Worm (Caenorhabditis elegans) whole organism, L4 larva: ENCODE results near the gene dgk-2.

ENCODE experiments used
- D1046.2 ChIP-seq: fragments of 200-800 bp; sonication (Bioruptor generic); IDR thresholded peaks from 2 replicates; pipeline ENCODE4 v1.3.6; 2022; ENCODE audit warnings: missing genetic modification characterization, missing compliant biosample characterization
- F10B5.3 ChIP-seq: sonication (generic microtip); optimal IDR thresholded peaks from 2 replicates; lab custom pipeline; 2016; ENCODE audit warnings: mild to moderate bottlenecking, missing genetic modification characterization, missing compliant biosample characterization
- F26F4.8 ChIP-seq: fragments of 200-800 bp; sonication (Bioruptor generic); conservative IDR thresholded peaks from 2 replicates; pipeline ENCODE4 v1.3.6; 2022; ENCODE audit warnings: missing genetic modification characterization, missing compliant biosample characterization
- F37D6.2 ChIP-seq: sonication (generic microtip); optimal IDR thresholded peaks from 2 replicates; lab custom pipeline; 2016; ENCODE audit warnings: mild to moderate bottlenecking, missing genetic modification characterization, missing compliant biosample characterization
- F44E2.7 ChIP-seq: fragments of 200-800 bp; sonication (Bioruptor generic); IDR thresholded peaks from 2 replicates; pipeline ENCODE4 v2.1.2; 2022; ENCODE audit warnings: missing genetic modification characterization, missing compliant biosample characterization
- T20F7.1 ChIP-seq: fragments of 200-800 bp; sonication (Bioruptor generic); optimal IDR thresholded peaks from 2 replicates; lab custom pipeline; 2018; ENCODE audit warnings: mild to moderate bottlenecking, missing genetic modification characterization, missing compliant biosample characterization
- ZK337.2 ChIP-seq: fragments of 200-800 bp; sonication (Bioruptor generic); IDR thresholded peaks from 2 replicates; pipeline ENCODE4 v1.3.6; 2022; ENCODE audit warnings: missing genetic modification reagents, missing genetic modification characterization, missing compliant biosample characterization
- aha-1 ChIP-seq: fragments of 150-350 bp; peaks from one replicate; lab custom pipeline; 2014; ENCODE audit warnings: missing biosample characterization, missing genetic modification characterization
- ceh-20 ChIP-seq: fragments of 200-800 bp; sonication (Bioruptor generic); IDR thresholded peaks from 2 replicates; pipeline ENCODE4 v1.3.6; 2022; ENCODE audit warnings: missing genetic modification reagents, missing genetic modification characterization, missing compliant biosample characterization
- ceh-28 ChIP-seq: fragments of 150-350 bp; optimal IDR thresholded peaks from 2 replicates; lab custom pipeline; 2014; ENCODE audit warnings: missing biosample characterization, missing genetic modification reagents, missing genetic modification characterization
- ceh-82 ChIP-seq: sonication (generic microtip); optimal IDR thresholded peaks from 2 replicates; lab custom pipeline; 2017; ENCODE audit warnings: missing biosample characterization, missing genetic modification characterization
- cey-2 ChIP-seq: sonication (generic microtip); optimal IDR thresholded peaks from 3 replicates; lab custom pipeline; 2017; ENCODE audit warnings: missing genetic modification characterization, mild to moderate bottlenecking, missing compliant biosample characterization, antibody characterized with exemption, borderline replicate concordance; ENCODE audit not compliant: insufficient read depth
- daf-19 ChIP-seq: fragments of 200-800 bp; sonication (Bioruptor generic); conservative IDR thresholded peaks from 2 replicates; pipeline ENCODE4 v1.3.6; 2022; ENCODE audit warnings: missing genetic modification characterization, missing compliant biosample characterization
- dmd-6 ChIP-seq: fragments of 200-800 bp; sonication (Bioruptor generic); IDR thresholded peaks from 2 replicates; pipeline ENCODE4 v1.3.6; 2022; ENCODE audit warnings: missing genetic modification reagents, missing genetic modification characterization, missing compliant biosample characterization
- dpl-1 ChIP-seq: fragments of 150-350 bp; optimal IDR thresholded peaks from 2 replicates; lab custom pipeline; 2014; ENCODE audit warnings: missing biosample characterization, missing genetic modification reagents, missing genetic modification characterization
- dve-1 ChIP-seq: sonication (generic microtip); optimal IDR thresholded peaks from 2 replicates; lab custom pipeline; 2017; ENCODE audit warnings: antibody characterized with exemption, mild to moderate bottlenecking, missing genetic modification characterization, missing compliant biosample characterization; ENCODE audit not compliant: insufficient read depth
- egl-27 ChIP-seq: sonication (generic microtip); optimal IDR thresholded peaks from 3 replicates; lab custom pipeline; 2017; ENCODE audit warnings: missing biosample characterization, missing genetic modification reagents, missing genetic modification characterization
- hif-1 ChIP-seq, 2 experiments: sonication (generic microtip); optimal IDR thresholded peaks; 2 replicates each; lab custom pipeline; 2016 to 2017; ENCODE audit warnings: missing compliant biosample characterization in 2 of 2, missing genetic modification characterization in 2 of 2, missing genetic modification reagents in 2 of 2, missing genotype in 2 of 2, mild to moderate bottlenecking in 1 of 2
- hlh-11 ChIP-seq: fragments of 200-800 bp; sonication (Bioruptor generic); optimal IDR thresholded peaks from 2 replicates; lab custom pipeline; 2018; ENCODE audit warnings: mild to moderate bottlenecking, missing genetic modification characterization, missing compliant biosample characterization
- hmg-1.1 ChIP-seq: fragments of 200-800 bp; sonication (Bioruptor generic); IDR thresholded peaks from 2 replicates; pipeline ENCODE4 v1.3.6; 2022; ENCODE audit warnings: missing genetic modification reagents, missing genetic modification characterization, missing compliant biosample characterization
- jun-1 ChIP-seq: fragments of 150-350 bp; optimal IDR thresholded peaks from 2 replicates; lab custom pipeline; 2014; ENCODE audit warnings: missing biosample characterization, missing genetic modification reagents, missing genetic modification characterization
- lin-13 ChIP-seq: fragments of 150-350 bp; optimal IDR thresholded peaks from 2 replicates; lab custom pipeline; 2014; ENCODE audit warnings: missing biosample characterization, missing genetic modification reagents, missing genetic modification characterization
- lin-38 ChIP-seq: fragments of 200-800 bp; sonication (Bioruptor generic); IDR thresholded peaks from 2 replicates; pipeline ENCODE4 v1.3.6; 2022; ENCODE audit warnings: missing genetic modification reagents, missing genetic modification characterization, missing compliant biosample characterization
- lin-39 ChIP-seq: fragments of 150-350 bp; optimal IDR thresholded peaks from 2 replicates; lab custom pipeline; 2014; ENCODE audit warnings: missing biosample characterization, missing genetic modification reagents, missing genetic modification characterization
- mdt-29 ChIP-seq: fragments of 200-800 bp; sonication (Bioruptor generic); IDR thresholded peaks from 2 replicates; pipeline ENCODE4 v1.3.6; 2022; ENCODE audit warnings: missing genetic modification reagents, missing genetic modification characterization, missing compliant biosample characterization
- mep-1 ChIP-seq: fragments of 150-350 bp; sonication (generic microtip); optimal IDR thresholded peaks from 3 replicates; lab custom pipeline; 2014; ENCODE audit warnings: missing biosample characterization, missing genetic modification characterization
- mxl-2 ChIP-seq: fragments of 200-800 bp; sonication (Bioruptor generic); conservative IDR thresholded peaks from 2 replicates; pipeline ENCODE4 v1.3.6; 2022; ENCODE audit warnings: missing genetic modification reagents, missing genetic modification characterization, missing compliant biosample characterization
- mxl-3 ChIP-seq: fragments of 200-800 bp; sonication (Bioruptor generic); optimal IDR thresholded peaks from 2 replicates; lab custom pipeline; 2018; ENCODE audit warnings: mild to moderate bottlenecking, missing genetic modification characterization, missing compliant biosample characterization
- nhr-11 ChIP-seq: fragments of 150-350 bp; optimal IDR thresholded peaks from 2 replicates; lab custom pipeline; 2014; ENCODE audit warnings: missing biosample characterization, missing genetic modification characterization
- nhr-111 ChIP-seq: fragments of 200-800 bp; sonication (Bioruptor generic); optimal IDR thresholded peaks from 2 replicates; lab custom pipeline; 2018; ENCODE audit warnings: mild to moderate bottlenecking, missing genetic modification characterization, missing compliant biosample characterization
- nhr-6 ChIP-seq: fragments of 150-350 bp; optimal IDR thresholded peaks from 2 replicates; lab custom pipeline; 2014; ENCODE audit warnings: missing biosample characterization, missing genetic modification characterization
- nhr-76 ChIP-seq: fragments of 150-350 bp; optimal IDR thresholded peaks from 2 replicates; lab custom pipeline; 2014; ENCODE audit warnings: missing biosample characterization, missing genetic modification characterization
- nhr-77 ChIP-seq: fragments of 150-350 bp; optimal IDR thresholded peaks from 2 replicates; lab custom pipeline; 2014; ENCODE audit warnings: missing biosample characterization, missing genetic modification characterization
- php-3 ChIP-seq: fragments of 200-800 bp; sonication (Bioruptor generic); IDR thresholded peaks from 2 replicates; pipeline ENCODE4 v1.3.6; 2022; ENCODE audit warnings: missing genetic modification reagents, missing genetic modification characterization, missing compliant biosample characterization
- pqm-1 ChIP-seq: sonication (generic microtip); optimal IDR thresholded peaks from 2 replicates; lab custom pipeline; 2017; ENCODE audit warnings: missing biosample characterization, missing genetic modification characterization
- saeg-2 ChIP-seq: fragments of 200-800 bp; sonication (Bioruptor generic); IDR thresholded peaks from 2 replicates; pipeline ENCODE4 v1.3.6; 2022; ENCODE audit warnings: missing genetic modification reagents, missing genetic modification characterization, missing compliant biosample characterization
- sdz-12 ChIP-seq: fragments of 200-800 bp; sonication (Bioruptor generic); optimal IDR thresholded peaks from 2 replicates; lab custom pipeline; 2018; ENCODE audit warnings: mild to moderate bottlenecking, missing genetic modification characterization, missing compliant biosample characterization
- skn-1 ChIP-seq: fragments of 150-350 bp; optimal IDR thresholded peaks from 2 replicates; lab custom pipeline; 2014; ENCODE audit warnings: missing biosample characterization, missing genetic modification characterization
- snpc-1.2 ChIP-seq: fragments of 200-800 bp; sonication (Bioruptor generic); IDR thresholded peaks from 2 replicates; pipeline ENCODE4 v1.3.6; 2022; ENCODE audit warnings: missing genetic modification reagents, missing genetic modification characterization, missing compliant biosample characterization
- spr-1 ChIP-seq: sonication (generic microtip); optimal IDR thresholded peaks from 2 replicates; lab custom pipeline; 2016; ENCODE audit warnings: mild to moderate bottlenecking, missing genetic modification characterization, missing compliant biosample characterization
- spr-3 ChIP-seq: fragments of 200-800 bp; sonication (Bioruptor generic); optimal IDR thresholded peaks from 2 replicates; lab custom pipeline; 2018; ENCODE audit warnings: mild to moderate bottlenecking, missing genetic modification characterization, missing compliant biosample characterization
- tra-1 ChIP-seq: fragments of 200-800 bp; sonication (Bioruptor generic); IDR thresholded peaks from 2 replicates; pipeline ENCODE4 v1.3.6; 2022; ENCODE audit warnings: missing genetic modification reagents, missing genetic modification characterization, missing compliant biosample characterization
- unc-39 ChIP-seq: sonication (generic microtip); optimal IDR thresholded peaks from 2 replicates; lab custom pipeline; 2017; ENCODE audit warnings: missing biosample characterization, missing genetic modification characterization
- zag-1 ChIP-seq: fragments of 150-350 bp; optimal IDR thresholded peaks from 2 replicates; lab custom pipeline; 2014; ENCODE audit warnings: missing biosample characterization, missing genetic modification characterization
- zfp-2 ChIP-seq: sonication (generic microtip); optimal IDR thresholded peaks from 2 replicates; lab custom pipeline; 2016; ENCODE audit warnings: mild to moderate bottlenecking, missing genetic modification characterization, missing compliant biosample characterization
- zip-11 ChIP-seq: fragments of 200-800 bp; sonication (Bioruptor generic); IDR thresholded peaks from 2 replicates; pipeline ENCODE4 v1.3.6; 2022; ENCODE audit warnings: missing genetic modification characterization, missing compliant biosample characterization

The dgk-2 gene

ce11 chrX:4532160-4532741, 28.1 kb upstream of the dgk-2 start, which contains the start of gene nhr-35 (continued):
- TF ChIP-seq aha-1 (tag; lab: Kevin White, UChicago) (peak; percentile 0), nhr-77 (tag; lab: Kevin White, UChicago) (peak; percentile 80), spr-1 (tag; lab: Kevin White, UChicago) (no peak), daf-19 (GFP tag; lab: Robert Waterston, UW) (0 out of 2 replicates have a peak, but pooled peaks have one; percentile 9), T20F7.1 (GFP tag; lab: Kevin White, UChicago) (peak; percentile 79), mdt-29 (peak; percentile 73; the same call in 1 of the 2 replicates), D1046.2 (GFP tag; lab: Robert Waterston, UW) (no peak), lin-38 (GFP tag; lab: Robert Waterston, UW) (peak; percentile 36; the same call in 1 of the 2 replicates), tra-1 (GFP tag; lab: Robert Waterston, UW) (peak; percentile 93), hif-1 (tag; optimal IDR thresholded peaks at IDR 0.05; lab: Kevin White, UChicago) (peak in 1 of 2 experiments; percentile 68), dpl-1 (GFP tag; lab: Kevin White, UChicago) (peak; percentile 9), mep-1 (tag; lab: Kevin White, UChicago) (peak; percentile 73), dmd-6 (peak; percentile 100), unc-39 (tag; lab: Kevin White, UChicago) (no peak), ZK337.2 (GFP tag; lab: Robert Waterston, UW) (no peak), zag-1 (no peak), F10B5.3 (tag; lab: Kevin White, UChicago) (no peak), hlh-11 (tag; lab: Kevin White, UChicago) (peak; percentile 98), egl-27 (tag; lab: Kevin White, UChicago) (no peak), nhr-6 (tag; lab: Kevin White, UChicago) (no peak), cey-2 (tag; lab: Kevin White, UChicago) (peak; percentile 28), F44E2.7 (GFP tag; lab: Robert Waterston, UW) (no peak), skn-1 (tag; lab: Kevin White, UChicago) (peak; percentile 1), zfp-2 (tag; lab: Kevin White, UChicago) (no peak), jun-1 (tag; lab: Kevin White, UChicago) (peak; percentile 29), ceh-20 (peak; percentile 72; the same call in 1 of the 2 replicates), hmg-1.1 (GFP tag; lab: Robert Waterston, UW) (peak; percentile 64), dve-1 (tag; lab: Kevin White, UChicago) (peak; percentile 94), pqm-1 (tag; lab: Kevin White, UChicago) (peak; percentile 91), saeg-2 (GFP tag; lab: Robert Waterston, UW) (peak; percentile 75), nhr-111 (GFP tag; lab: Kevin White, UChicago) (no peak)

ce11 chrX:4530426-4531044, 26.3 kb upstream of the dgk-2 start:
- no peak for TF ChIP-seq ceh-28 (tag; lab: Kevin White, UChicago)
- TF ChIP-seq dmd-6, result peak; percentile 84
- no peak for TF ChIP-seq nhr-11 (tag; lab: Kevin White, UChicago)
- TF ChIP-seq ceh-82, result no peak
- TF ChIP-seq nhr-76 (tag; lab: Kevin White, UChicago), result no peak
- TF ChIP-seq ceh-20, result 0 out of 2 replicates have a peak, but pooled peaks have one; percentile 9
- TF ChIP-seq F37D6.2 (tag; lab: Kevin White, UChicago), result no peak
- no peak for TF ChIP-seq F10B5.3 (tag; lab: Kevin White, UChicago)
- peak; percentile 59 for TF ChIP-seq hlh-11 (tag; lab: Kevin White, UChicago)
- no peak for TF ChIP-seq cey-2 (tag; lab: Kevin White, UChicago)
- no peak for TF ChIP-seq spr-3 (GFP tag; lab: Kevin White, UChicago)
- no peak for TF ChIP-seq hmg-1.1 (GFP tag; lab: Robert Waterston, UW)
- no peak for TF ChIP-seq lin-13 (GFP tag; lab: Kevin White, UChicago)
- TF ChIP-seq tra-1 (GFP tag; lab: Robert Waterston, UW), result 0 out of 2 replicates have a peak, but pooled peaks have one; percentile 5
- no peak for TF ChIP-seq sdz-12 (GFP tag; lab: Kevin White, UChicago)
- TF ChIP-seq mxl-2 (GFP tag; lab: Robert Waterston, UW), result peak; percentile 71; the same call in 1 of the 2 replicates
- no peak for TF ChIP-seq lin-39 (tag; lab: Kevin White, UChicago)
- peak; percentile 71 for TF ChIP-seq dve-1 (tag; lab: Kevin White, UChicago)
- no peak for TF ChIP-seq mep-1 (tag; lab: Kevin White, UChicago)
- no peak for TF ChIP-seq zip-11
- no peak for TF ChIP-seq snpc-1.2 (GFP tag; lab: Robert Waterston, UW)
- no peak for TF ChIP-seq F26F4.8
- no peak for TF ChIP-seq D1046.2 (GFP tag; lab: Robert Waterston, UW)
- TF ChIP-seq php-3 (GFP tag; lab: Robert Waterston, UW), result 0 out of 2 replicates have a peak, but pooled peaks have one; percentile 42
- no peak for TF ChIP-seq hif-1 (tag; optimal IDR thresholded peaks at IDR 0.05; lab: Kevin White, UChicago)
- TF ChIP-seq mxl-3, result no peak
- TF ChIP-seq nhr-77 (tag; lab: Kevin White, UChicago), result peak; percentile 51
